Worm (Caenorhabditis elegans): ENCODE results near the gene T20F7.3.

DNA sequence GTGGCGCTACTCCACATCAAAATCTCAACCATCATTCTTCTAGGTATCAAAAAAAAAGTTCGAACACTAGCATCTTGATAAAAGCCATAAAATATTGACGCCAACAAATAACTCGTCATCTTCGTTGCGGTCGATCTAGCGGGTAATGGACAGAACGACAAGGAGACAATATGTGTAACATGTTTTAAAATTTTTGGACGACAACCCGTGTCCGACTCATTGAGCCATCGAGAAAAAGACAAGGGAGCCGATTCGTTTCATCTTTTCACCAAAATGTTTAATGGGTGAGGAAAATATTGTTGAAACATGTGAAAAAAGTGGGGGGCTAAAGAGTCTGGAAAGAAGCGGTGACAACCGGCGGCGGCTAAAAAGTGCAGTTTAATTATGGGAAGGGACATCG, 38.7 kb upstream of the T20F7.3 start:
- TF ChIP-seq flt-1 (GFP tag; IDR thresholded peaks at IDR 0.05): no peak
- TF ChIP-seq med-1 (GFP tag; optimal IDR thresholded peaks at IDR 0.05; ENCODE audit: insufficient read depth): no peak
- TF ChIP-seq tab-1 (GFP tag; IDR thresholded peaks at IDR 0.05): no peak

Measured in whole organism, midembryonic.